Worm (Caenorhabditis elegans) whole organism, L1 larva: ENCODE measurements around the gene sru-25.

Experiments
- C04F5.9 ChIP-seq: sonication (generic microtip); optimal IDR thresholded peaks from 2 replicates; lab custom pipeline; 2016; ENCODE audit warnings: missing genetic modification characterization, missing compliant biosample characterization
- Y116A8C.19 ChIP-seq: sonication (generic microtip); optimal IDR thresholded peaks from 2 replicates; lab custom pipeline; 2016; ENCODE audit warnings: missing compliant biosample characterization, missing genetic modification characterization, borderline replicate concordance
- aly-2 ChIP-seq: fragments of 150-350 bp; optimal IDR thresholded peaks from 2 replicates; lab custom pipeline; 2014; ENCODE audit warnings: missing biosample characterization, missing genetic modification characterization
- blmp-1 ChIP-seq: fragments of 150-350 bp; optimal IDR thresholded peaks from 2 replicates; lab custom pipeline; 2014; ENCODE audit warnings: missing biosample characterization, missing genetic modification characterization
- ceh-8 ChIP-seq: fragments of 200-800 bp; sonication (Bioruptor generic); optimal IDR thresholded peaks from 2 replicates; lab custom pipeline; 2018; ENCODE audit warnings: mild to moderate bottlenecking, missing genetic modification characterization, moderate library complexity, missing compliant biosample characterization
- ceh-82 ChIP-seq, 3 experiments: fragments of 150-350 bp in 1 of 3; sonication (generic microtip) in 2 of 3; optimal IDR thresholded peaks; 2 replicates each; lab custom pipeline; 2014 to 2017; ENCODE audit warnings: missing biosample characterization in 3 of 3, missing genetic modification characterization in 3 of 3
- dpl-1 ChIP-seq, 3 experiments: fragments of 150-350 bp in 2 of 3; sonication (generic microtip) in 1 of 3; optimal IDR thresholded peaks; 2 replicates each; lab custom pipeline; 2014 to 2017; ENCODE audit warnings: missing biosample characterization in 3 of 3, missing genetic modification characterization in 3 of 3, missing genetic modification reagents in 3 of 3
- dsc-1 ChIP-seq: sonication (generic microtip); optimal IDR thresholded peaks from 2 replicates; lab custom pipeline; 2016; ENCODE audit warnings: mild to moderate bottlenecking, missing genetic modification characterization, missing compliant biosample characterization
- efl-1 ChIP-seq, 4 experiments: fragments of 150-350 bp; optimal IDR thresholded peaks in 3 of 4; peaks in 1 of 4; 1 replicate in 1 of 4; 2 replicates in 3 of 4; lab custom pipeline; 2014; ENCODE audit warnings: missing biosample characterization in 2 of 4, missing genetic modification characterization in 2 of 4, missing genetic modification reagents in 2 of 4
- fkh-4 ChIP-seq: sonication (generic microtip); optimal IDR thresholded peaks from 2 replicates; lab custom pipeline; 2016; ENCODE audit warnings: missing compliant biosample characterization, missing genetic modification characterization, borderline replicate concordance
- fkh-8 ChIP-seq: sonication (generic microtip); optimal IDR thresholded peaks from 2 replicates; lab custom pipeline; 2016; ENCODE audit warnings: mild to moderate bottlenecking, missing genetic modification characterization, missing compliant biosample characterization
- fos-1 ChIP-seq: fragments of 150-350 bp; optimal IDR thresholded peaks from 2 replicates; lab custom pipeline; 2014; ENCODE audit warnings: missing biosample characterization, missing genetic modification characterization
- jun-1 ChIP-seq: fragments of 150-350 bp; optimal IDR thresholded peaks from 2 replicates; lab custom pipeline; 2014; ENCODE audit warnings: missing biosample characterization, missing genetic modification reagents, missing genetic modification characterization
- lin-14 ChIP-seq: fragments of 200-800 bp; sonication (Bioruptor generic); optimal IDR thresholded peaks from 2 replicates; lab custom pipeline; 2018; ENCODE audit warnings: mild to moderate bottlenecking, missing genetic modification characterization, moderate library complexity, missing compliant biosample characterization
- lin-15B ChIP-seq: fragments of 150-350 bp; sonication (generic microtip); optimal IDR thresholded peaks from 3 replicates; lab custom pipeline; 2014; ENCODE audit warnings: missing biosample characterization, missing genetic modification characterization
- lin-35 ChIP-seq, 2 experiments: fragments of 150-350 bp; optimal IDR thresholded peaks; 2 replicates each; lab custom pipeline; 2014; ENCODE audit warnings: missing biosample characterization in 2 of 2, missing genetic modification characterization in 2 of 2, missing genetic modification reagents in 2 of 2
- lir-3 ChIP-seq: sonication (generic microtip); optimal IDR thresholded peaks from 2 replicates; lab custom pipeline; 2016; ENCODE audit warnings: mild to moderate bottlenecking, missing genetic modification characterization, moderate library complexity, missing compliant biosample characterization; ENCODE audit not compliant: poor library complexity
- mep-1 ChIP-seq: fragments of 150-350 bp; optimal IDR thresholded peaks from 2 replicates; lab custom pipeline; 2014; ENCODE audit warnings: missing biosample characterization, missing genetic modification characterization
- nhr-11 ChIP-seq: fragments of 150-350 bp; optimal IDR thresholded peaks from 2 replicates; lab custom pipeline; 2014; ENCODE audit warnings: missing biosample characterization, missing genetic modification characterization
- nhr-12 ChIP-seq: sonication (generic microtip); optimal IDR thresholded peaks from 2 replicates; lab custom pipeline; 2017; ENCODE audit warnings: missing biosample characterization, missing genetic modification characterization
- nhr-19 ChIP-seq: fragments of 200-800 bp; sonication (Bioruptor generic); conservative IDR thresholded peaks from 2 replicates; pipeline ENCODE4 v1.3.6; 2022; ENCODE audit warnings: missing genetic modification characterization, missing compliant biosample characterization
- nhr-20 ChIP-seq: sonication (generic microtip); optimal IDR thresholded peaks from 2 replicates; lab custom pipeline; 2016; ENCODE audit warnings: mild to moderate bottlenecking, missing genetic modification characterization, missing compliant biosample characterization
- nhr-76 ChIP-seq: sonication (generic microtip); optimal IDR thresholded peaks from 2 replicates; lab custom pipeline; 2017; ENCODE audit warnings: missing biosample characterization, missing genetic modification characterization
- nhr-85 ChIP-seq: sonication (generic microtip); peaks from one replicate; lab custom pipeline; 2016; ENCODE audit warnings: missing genetic modification characterization, inconsistent platforms, missing compliant biosample characterization
- nhr-90 ChIP-seq: sonication (generic microtip); optimal IDR thresholded peaks from 2 replicates; lab custom pipeline; 2016; ENCODE audit warnings: mild to moderate bottlenecking, missing genetic modification characterization, missing compliant biosample characterization; ENCODE audit not compliant: poor library complexity
- pax-3 ChIP-seq: fragments of 200-800 bp; sonication (Bioruptor generic); optimal IDR thresholded peaks from 2 replicates; lab custom pipeline; 2018; ENCODE audit warnings: mild to moderate bottlenecking, missing genetic modification characterization, moderate library complexity, missing compliant biosample characterization
- rnt-1 ChIP-seq: sonication (generic microtip); optimal IDR thresholded peaks from 2 replicates; lab custom pipeline; 2016; ENCODE audit warnings: mild to moderate bottlenecking, missing genetic modification characterization, moderate library complexity, missing compliant biosample characterization
- skn-1 ChIP-seq: fragments of 150-350 bp; optimal IDR thresholded peaks from 2 replicates; lab custom pipeline; 2014; ENCODE audit warnings: missing biosample characterization, missing genetic modification characterization
- snu-23 ChIP-seq: sonication (generic microtip); optimal IDR thresholded peaks from 2 replicates; lab custom pipeline; 2016; ENCODE audit warnings: missing genetic modification characterization, missing compliant biosample characterization
- swsn-7 ChIP-seq: sonication (generic microtip); optimal IDR thresholded peaks from 2 replicates; lab custom pipeline; 2016; ENCODE audit warnings: missing genetic modification characterization, missing compliant biosample characterization
- tbx-2 ChIP-seq: sonication (generic microtip); optimal IDR thresholded peaks from 2 replicates; lab custom pipeline; 2016; ENCODE audit warnings: missing genetic modification characterization, missing compliant biosample characterization
- tlp-1 ChIP-seq: fragments of 150-350 bp; optimal IDR thresholded peaks from 2 replicates; lab custom pipeline; 2014; ENCODE audit warnings: missing biosample characterization, missing genetic modification characterization
- vab-15 ChIP-seq: sonication (generic microtip); optimal IDR thresholded peaks from 2 replicates; lab custom pipeline; 2017; ENCODE audit warnings: missing genotype, mild to moderate bottlenecking, missing genetic modification characterization, missing compliant biosample characterization
- zag-1 ChIP-seq: fragments of 150-350 bp; optimal IDR thresholded peaks from 2 replicates; lab custom pipeline; 2014; ENCODE audit warnings: missing biosample characterization, missing genetic modification characterization
- ztf-4 ChIP-seq: fragments of 150-350 bp; optimal IDR thresholded peaks from 2 replicates; lab custom pipeline; 2014; ENCODE audit warnings: missing biosample characterization, missing genetic modification characterization

sru-25 gene

DNA sequence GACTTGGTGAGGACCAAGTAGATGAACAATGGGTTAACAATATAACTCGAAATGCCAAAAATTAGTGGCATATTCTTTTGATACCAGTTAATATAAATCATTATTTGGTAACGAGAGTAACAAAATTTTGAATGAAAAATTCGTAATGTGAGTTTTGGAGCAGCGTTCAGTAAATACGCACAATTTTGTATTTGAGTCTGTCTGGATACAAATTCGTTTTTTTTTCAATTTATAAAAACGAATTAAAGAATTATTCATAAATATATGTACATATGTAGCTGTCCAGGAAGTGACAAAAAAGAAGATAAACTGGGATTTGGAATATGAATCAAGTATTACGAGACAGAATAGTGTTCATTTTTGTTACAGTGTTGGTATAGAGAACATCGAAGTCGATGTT lies 21.2 kb downstream of the sru-25 start, which contains the start of gene srj-5:
TSS of gene srj-5 (minus strand) at position 101 of the 400 bp plus-strand sequence.
- TF ChIP-seq tlp-1 (no peak), mep-1 (tag; lab: Kevin White, UChicago) (no peak), dsc-1 (no peak), Y116A8C.19 (tag; lab: Kevin White, UChicago) (no peak), skn-1 (tag; lab: Kevin White, UChicago) (no peak), nhr-11 (tag; lab: Kevin White, UChicago) (no peak), ceh-8 (GFP tag; lab: Kevin White, UChicago) (no peak), nhr-85 (tag; lab: Kevin White, UChicago) (no peak), nhr-76 (tag; lab: Kevin White, UChicago) (no peak), swsn-7 (tag; lab: Kevin White, UChicago) (no peak), lin-35 (GFP tag; optimal IDR thresholded peaks at IDR 0.05; lab: Kevin White, UChicago) (no peak), zag-1 (tag; lab: Kevin White, UChicago) (no peak), nhr-20 (tag; lab: Kevin White, UChicago) (no peak), C04F5.9 (tag; lab: Kevin White, UChicago) (no peak), fkh-4 (tag; lab: Kevin White, UChicago) (no peak)

DNA sequence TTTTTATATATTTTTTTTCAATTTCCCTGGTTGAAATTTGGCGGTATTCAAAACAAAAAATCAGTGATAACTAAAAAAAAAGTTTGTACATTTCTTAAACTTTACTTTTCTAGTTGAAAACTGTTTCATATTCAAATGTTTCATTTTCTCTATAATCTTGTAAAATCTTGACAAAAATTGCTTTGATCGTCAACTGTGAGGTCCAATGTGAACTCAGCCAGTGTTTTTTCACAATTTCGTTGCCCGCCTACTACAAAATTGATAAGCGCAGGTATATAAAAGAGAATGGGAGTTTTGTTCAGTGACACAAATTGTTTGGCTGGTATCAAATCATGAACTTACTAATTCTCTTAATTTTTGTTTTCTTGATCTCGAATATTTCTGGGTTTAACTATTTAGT lies 27.2 kb downstream of the sru-25 start, which contains the start of gene ugt-42:
TSS of gene ugt-42 (plus strand) at position 301 of the 400 bp plus-strand sequence.
- TF ChIP-seq ztf-4 (tag; lab: Kevin White, UChicago), result no peak
- TF ChIP-seq ceh-8 (GFP tag; lab: Kevin White, UChicago), result no peak
- no peak for TF ChIP-seq lir-3 (tag; lab: Kevin White, UChicago)
- TF ChIP-seq snu-23, result no peak
- no peak for TF ChIP-seq nhr-19 (GFP tag; lab: Robert Waterston, UW)
- TF ChIP-seq lin-35 (GFP tag; optimal IDR thresholded peaks at IDR 0.05; lab: Kevin White, UChicago), result no peak
- no peak for TF ChIP-seq fos-1 (tag; lab: Kevin White, UChicago)
- TF ChIP-seq nhr-85 (tag; lab: Kevin White, UChicago), result no peak
- TF ChIP-seq pax-3, result no peak
- no peak for TF ChIP-seq jun-1 (tag; lab: Kevin White, UChicago)
- TF ChIP-seq mep-1 (tag; lab: Kevin White, UChicago), result no peak
- TF ChIP-seq nhr-20 (tag; lab: Kevin White, UChicago), result no peak
- TF ChIP-seq aly-2 (tag; lab: Kevin White, UChicago), result no peak
- TF ChIP-seq nhr-12 (tag; lab: Kevin White, UChicago), result no peak
- no peak for TF ChIP-seq nhr-90
- no peak for TF ChIP-seq C04F5.9 (tag; lab: Kevin White, UChicago)
- no peak for TF ChIP-seq lin-15B (tag; lab: Kevin White, UChicago)
- TF ChIP-seq, all 84 proteins: peak for 0

DNA sequence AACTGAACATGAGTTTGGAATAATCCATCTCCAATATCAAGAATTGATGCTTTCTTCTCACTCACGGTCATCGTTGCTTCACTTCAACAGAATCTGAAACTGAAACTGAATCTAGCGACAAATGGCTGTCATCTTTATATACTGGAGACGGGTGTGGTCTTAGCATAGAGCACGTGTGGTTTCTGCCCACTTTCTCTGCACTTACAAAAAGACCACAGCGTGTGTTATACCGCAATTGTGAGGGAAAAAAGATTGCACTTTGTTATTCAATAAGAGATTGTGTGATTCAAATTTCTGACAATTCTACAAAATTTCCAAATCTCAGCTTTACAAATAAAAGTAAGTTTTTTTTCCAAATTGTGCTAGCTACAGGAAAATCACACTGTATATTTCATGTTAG lies 28.0 kb downstream of the sru-25 start, which contains the start of gene F48G7.12:
TSS of gene F48G7.12 (minus strand) at position 101 of the 400 bp plus-strand sequence.
- TF ChIP-seq tbx-2, result no peak
- TF ChIP-seq nhr-20 (tag; lab: Kevin White, UChicago), result no peak
- no peak for TF ChIP-seq nhr-12 (tag; lab: Kevin White, UChicago)
- no peak for TF ChIP-seq lin-35 (GFP tag; optimal IDR thresholded peaks at IDR 0.05; lab: Kevin White, UChicago)
- TF ChIP-seq lir-3 (tag; lab: Kevin White, UChicago), result no peak
- no peak for TF ChIP-seq dpl-1 (GFP tag; optimal IDR thresholded peaks at IDR 0.05; lab: Kevin White, UChicago)
- TF ChIP-seq nhr-19 (GFP tag; lab: Robert Waterston, UW), result no peak
- no peak for TF ChIP-seq blmp-1 (tag; lab: Kevin White, UChicago)
- no peak for TF ChIP-seq vab-15

DNA sequence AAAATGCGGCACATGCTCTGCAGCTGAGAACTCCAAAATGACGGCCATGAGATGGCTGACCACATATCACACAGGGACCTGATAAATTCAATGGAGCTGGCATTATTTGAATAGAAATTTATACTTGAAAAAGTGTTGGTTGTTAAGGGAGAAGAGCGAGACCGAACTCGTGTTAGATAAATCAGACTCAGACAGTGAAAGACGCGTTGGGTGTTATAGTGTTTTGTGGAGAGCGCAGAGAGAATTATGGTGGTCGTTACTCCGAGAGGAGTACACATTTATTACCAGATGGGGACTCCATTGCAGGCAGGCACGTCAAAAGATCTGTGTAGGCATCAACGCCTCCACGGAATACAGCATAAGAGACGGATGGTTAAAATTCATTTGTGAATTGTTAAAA lies 31.4 kb downstream of the sru-25 start, which contains the start of gene nhr-190:
TSS of gene nhr-190 (minus strand) at position 175 of the 400 bp plus-strand sequence.
- TF ChIP-seq fkh-8 (tag; lab: Kevin White, UChicago) (peak; percentile 41), lin-14 (no peak), nhr-12 (tag; lab: Kevin White, UChicago) (no peak), swsn-7 (tag; lab: Kevin White, UChicago) (peak; percentile 30), ceh-82 (tag; optimal IDR thresholded peaks at IDR 0.05; lab: Kevin White, UChicago) (peak in 1 of 3 experiments; percentile 2), rnt-1 (tag; lab: Kevin White, UChicago) (peak; percentile 33), efl-1 (optimal IDR thresholded peaks at IDR 0.05; lab: Kevin White, UChicago) (peak; percentile 31 to 47), efl-1 (GFP tag; optimal IDR thresholded peaks at IDR 0.05 in 1 of 2; lab: Kevin White, UChicago) (no peak), nhr-20 (tag; lab: Kevin White, UChicago) (peak; percentile 22), nhr-11 (tag; lab: Kevin White, UChicago) (no peak)
